Fruit fly (Drosophila melanogaster): ENCODE data around the gene CG6885.
A peak's percentile ranks its signal among the peaks of the same experiment; 100 is the strongest.

CG6885 gene

dm6 chr3L:18791232-18792008 is 47.1 kb downstream of the CG6885 start:
- TF ChIP-seq CG17385 (GFP tag; optimal IDR thresholded peaks at IDR 0.05) (peak; percentile 33), Dek (tag; optimal IDR thresholded peaks at IDR 0.05) (peak; percentile 29), vvl (GFP tag; IDR thresholded peaks at IDR 0.05) (peak; percentile 26; the same call in 1 of the 2 replicates), BtbVII (GFP tag; optimal IDR thresholded peaks at IDR 0.05) (no peak), PHDP (tag; optimal IDR thresholded peaks at IDR 0.05) (no peak), CG31441 (GFP tag; IDR thresholded peaks at IDR 0.05) (peak; percentile 51; the same call in 1 of the 2 replicates), bbx (GFP tag; IDR thresholded peaks at IDR 0.05; ENCODE audit: partially characterized antibody) (peak; percentile 46; the same call in 1 of the 2 replicates), H2.0 (GFP tag; IDR thresholded peaks at IDR 0.05) (0 out of 2 replicates have a peak, but pooled peaks have one; percentile 4), tap (tag; optimal IDR thresholded peaks at IDR 0.05) (peak; percentile 4), ERR (GFP tag; optimal IDR thresholded peaks at IDR 0.05) (peak; percentile 36), Camta (GFP tag; optimal IDR thresholded peaks at IDR 0.05) (no peak), sob (GFP tag; IDR thresholded peaks at IDR 0.05) (0 out of 2 replicates have a peak, but pooled peaks have one; percentile 8), CG1233 (GFP tag; optimal IDR thresholded peaks at IDR 0.05) (peak; percentile 41), Kr (GFP tag; optimal IDR thresholded peaks at IDR 0.05) (no peak), CG18011 (GFP tag; optimal IDR thresholded peaks at IDR 0.05) (no peak), eyg (GFP tag; optimal IDR thresholded peaks at IDR 0.05) (peak; percentile 4), CG9727 (GFP tag; optimal IDR thresholded peaks at IDR 0.05) (peak; percentile 49), CG34422 (GFP tag; IDR thresholded peaks at IDR 0.05) (peak; percentile 63; the same call in 2 of the 3 replicates), Meics (GFP tag; optimal IDR thresholded peaks at IDR 0.05) (peak; percentile 55), seq (GFP tag; IDR thresholded peaks at IDR 0.05) (no peak), CG10147 (GFP tag; optimal IDR thresholded peaks at IDR 0.05) (no peak), bcd (GFP tag; optimal IDR thresholded peaks at IDR 0.05) (peak; percentile 52), slbo (GFP tag; IDR thresholded peaks at IDR 0.05) (peak; percentile 55; the same call in 1 of the 2 replicates), pho (GFP tag; optimal IDR thresholded peaks at IDR 0.05) (peak; percentile 20), CG12299 (tag; optimal IDR thresholded peaks at IDR 0.05) (no peak), CG5180 (GFP tag; optimal IDR thresholded peaks at IDR 0.05) (peak; percentile 19), CG11398 (GFP tag; optimal IDR thresholded peaks at IDR 0.05) (peak; percentile 57), knrl (GFP tag; IDR thresholded peaks at IDR 0.05; ENCODE audit: partially characterized antibody) (no peak), az2 (GFP tag; optimal IDR thresholded peaks at IDR 0.05) (peak; percentile 27), gro (GFP tag; optimal IDR thresholded peaks at IDR 0.05) (no peak), cwo (GFP tag; optimal IDR thresholded peaks at IDR 0.05) (peak; percentile 64), CG30431 (GFP tag; optimal IDR thresholded peaks at IDR 0.05) (no peak), gcm2 (GFP tag; optimal IDR thresholded peaks at IDR 0.05) (no peak), Hr51 (GFP tag; optimal IDR thresholded peaks at IDR 0.05) (peak in 1 of 2 experiments; percentile 64), phol (tag; optimal IDR thresholded peaks at IDR 0.05) (peak; percentile 32), CG3726 (GFP tag; IDR thresholded peaks at IDR 0.05) (no peak), sug (tag; optimal IDR thresholded peaks at IDR 0.05) (peak; percentile 70), CG9609 (GFP tag; optimal IDR thresholded peaks at IDR 0.05) (peak; percentile 43), cg (GFP tag; optimal IDR thresholded peaks at IDR 0.05) (peak; percentile 90), CG9437 (GFP tag; optimal IDR thresholded peaks at IDR 0.05) (no peak), sd (tag; optimal IDR thresholded peaks at IDR 0.05) (peak; percentile 82), CG2120 (GFP tag; optimal IDR thresholded peaks at IDR 0.05) (peak; percentile 61), trem (tag; optimal IDR thresholded peaks at IDR 0.05) (no peak), CkIIα-i1 (GFP tag; IDR thresholded peaks at IDR 0.05) (0 out of 2 replicates have a peak, but pooled peaks have one; percentile 8), pita (GFP tag; optimal IDR thresholded peaks at IDR 0.05) (no peak), zfh2 (GFP tag; optimal IDR thresholded peaks at IDR 0.05) (peak; percentile 45), bsh (GFP tag; optimal IDR thresholded peaks at IDR 0.05) (peak in 1 of 2 experiments; percentile 8), Dbx (GFP tag; IDR thresholded peaks at IDR 0.05) (peak; percentile 54; the same call in 1 of the 3 replicates)

Data from whole organism, embryonic.